Worm (Caenorhabditis elegans) whole organism, mixed stage, embryonic: Measurements from ENCODE around the gene flp-6.

Experiments used
- blmp-1 ChIP-seq: fragments of 150-350 bp; optimal IDR thresholded peaks from 2 replicates; lab custom pipeline; 2014; ENCODE audit warnings: missing biosample characterization, missing genetic modification characterization
- hlh-1 ChIP-seq: fragments of 150-350 bp; optimal IDR thresholded peaks from 2 replicates; lab custom pipeline; 2014; ENCODE audit warnings: missing biosample characterization, missing genetic modification reagents, missing genetic modification characterization
- nhr-237 ChIP-seq: fragments of 150-350 bp; optimal IDR thresholded peaks from 2 replicates; lab custom pipeline; 2014; ENCODE audit warnings: missing biosample characterization, missing genetic modification characterization
- nhr-28 ChIP-seq: fragments of 150-350 bp; optimal IDR thresholded peaks from 2 replicates; lab custom pipeline; 2014; ENCODE audit warnings: missing biosample characterization, missing genetic modification characterization
- unc-120 ChIP-seq: sonication (generic microtip); optimal IDR thresholded peaks from 2 replicates; lab custom pipeline; 2017; ENCODE audit warnings: missing genetic modification characterization, missing compliant biosample characterization; ENCODE audit not compliant: poor library complexity, severe bottlenecking
- unc-62 ChIP-seq: fragments of 150-350 bp; optimal IDR thresholded peaks from 2 replicates; lab custom pipeline; 2014; ENCODE audit warnings: missing biosample characterization, missing genetic modification reagents, missing genetic modification characterization

DNA sequence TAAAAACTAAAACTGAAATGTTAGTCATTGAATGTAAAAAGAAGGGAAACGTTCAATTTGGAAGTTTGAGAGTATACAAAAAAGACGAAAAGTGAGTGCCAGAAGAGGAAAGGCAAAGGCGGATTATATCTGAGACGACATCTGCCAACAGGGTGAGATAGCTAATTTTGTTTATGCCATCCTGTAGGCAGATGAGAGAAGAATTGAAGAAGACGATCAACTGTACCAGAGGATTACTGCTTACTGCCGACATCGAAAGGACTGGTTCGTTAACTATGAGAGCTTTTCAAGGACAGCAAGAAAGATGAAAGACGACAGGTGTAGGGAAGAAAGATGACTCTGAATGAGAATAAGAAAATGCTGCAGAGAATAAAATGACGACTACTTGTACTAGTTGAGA lies 48.2 kb upstream of the flp-6 start:
- TF ChIP-seq nhr-237 (no peak), unc-62 (GFP tag; lab: Kevin White, UChicago) (no peak), unc-120 (tag; lab: Kevin White, UChicago) (no peak), hlh-1 (tag; lab: Kevin White, UChicago) (no peak), blmp-1 (tag; lab: Kevin White, UChicago) (no peak), nhr-28 (tag; lab: Kevin White, UChicago) (no peak)
